Worm (Caenorhabditis elegans) whole organism, young adult: ENCODE data around the gene C33G8.13.

Experiments used
- ceh-58 ChIP-seq: fragments of 200-800 bp; sonication (Bioruptor generic); IDR thresholded peaks from 2 replicates; pipeline ENCODE4 v1.3.6; 2022; ENCODE audit warnings: missing genetic modification characterization, missing compliant biosample characterization
- nhr-27 ChIP-seq: fragments of 200-800 bp; sonication (Bioruptor generic); optimal IDR thresholded peaks from 2 replicates; lab custom pipeline; 2018; ENCODE audit warnings: mild to moderate bottlenecking, missing genetic modification characterization, moderate library complexity, missing compliant biosample characterization

The C33G8.13 gene

ce11 chrV:6969950-6970532, 45.7 kb downstream of the C33G8.13 start, which contains the start of gene ptr-15:
Gene ptr-15 (minus strand): TSS chrV:6970000.
- TF ChIP-seq nhr-27 (tag; lab: Kevin White, UChicago) (no peak), ceh-58 (GFP tag; lab: Robert Waterston, UW) (0 out of 2 replicates have a peak, but pooled peaks have one; percentile 12)
- TF ChIP-seq, all 124 proteins: peak for 1
